Worm (Caenorhabditis elegans) whole organism, mixed stage, embryonic: Measurements from ENCODE around the gene B0334.10.

ENCODE experiments used
- elt-1 ChIP-seq: sonication (generic microtip); optimal IDR thresholded peaks from 2 replicates; lab custom pipeline; 2017; ENCODE audit warnings: missing genetic modification characterization, mild to moderate bottlenecking, missing compliant biosample characterization, antibody characterized with exemption, moderate library complexity, borderline replicate concordance; ENCODE audit not compliant: insufficient read depth
- lin-32 ChIP-seq: fragments of 200-800 bp; sonication (Bioruptor generic); optimal IDR thresholded peaks from 2 replicates; lab custom pipeline; 2018; ENCODE audit warnings: mild to moderate bottlenecking, missing genetic modification characterization, missing compliant biosample characterization
- nhr-2 ChIP-seq: fragments of 150-350 bp; optimal IDR thresholded peaks from 2 replicates; lab custom pipeline; 2014; ENCODE audit warnings: missing biosample characterization, missing genetic modification characterization
- nhr-28 ChIP-seq: fragments of 150-350 bp; optimal IDR thresholded peaks from 2 replicates; lab custom pipeline; 2014; ENCODE audit warnings: missing biosample characterization, missing genetic modification characterization
- nhr-76 ChIP-seq: sonication (generic microtip); optimal IDR thresholded peaks from 2 replicates; lab custom pipeline; 2017; ENCODE audit warnings: missing biosample characterization, missing genetic modification characterization

DNA sequence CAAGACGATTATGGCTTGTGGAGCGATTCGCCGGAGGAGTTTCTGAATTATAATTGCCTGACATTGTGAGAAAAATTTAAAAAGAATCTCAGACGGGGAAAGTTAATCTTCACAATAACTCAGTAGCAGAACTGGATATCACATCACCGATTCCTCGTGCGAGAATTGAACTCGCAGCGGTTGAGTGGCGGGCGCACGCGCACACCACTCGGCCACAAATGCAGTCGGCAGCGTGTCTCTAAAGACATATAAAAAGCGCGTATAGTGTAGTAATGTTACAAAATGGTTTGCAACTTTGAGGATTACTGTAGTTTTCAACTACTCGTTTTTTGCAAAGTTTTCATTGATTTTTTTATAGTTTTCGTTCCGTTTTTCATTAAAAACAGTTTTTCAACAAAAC is 33.7 kb upstream of the B0334.10 start:
- TF ChIP-seq nhr-76 (tag; lab: Kevin White, UChicago) (no peak), elt-1 (tag; lab: Kevin White, UChicago) (no peak), lin-32 (peak; percentile 96), nhr-28 (tag; lab: Kevin White, UChicago) (peak; percentile 48), nhr-2 (tag; lab: Kevin White, UChicago) (no peak)
